Fruit fly (Drosophila melanogaster): ENCODE data around the gene CG9173.

DNA sequence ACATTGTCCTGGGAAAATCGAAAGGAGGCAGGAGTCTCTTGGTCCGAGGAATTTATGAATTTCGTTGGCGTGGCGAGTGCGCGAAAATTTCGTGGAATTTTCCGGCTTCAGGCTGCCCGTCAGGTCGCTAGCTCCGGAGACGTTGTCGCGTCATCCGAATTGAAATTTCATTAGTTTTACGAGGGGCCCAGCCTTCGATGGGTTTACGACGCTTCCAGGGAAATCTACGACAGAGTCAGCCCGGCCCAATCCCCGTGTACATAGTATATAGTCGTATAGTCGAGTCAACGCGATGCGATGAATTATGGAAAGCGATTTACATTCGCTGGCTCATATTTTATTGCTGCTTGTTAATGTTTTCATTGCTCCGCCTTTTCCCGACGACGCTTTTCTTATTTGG lies 18.7 kb downstream of the CG9173 start:
- TF ChIP-seq Ets98B (GFP tag; IDR thresholded peaks at IDR 0.05) (no peak), gl (tag; optimal IDR thresholded peaks at IDR 0.05) (no peak), Snoo (tag; optimal IDR thresholded peaks at IDR 0.05) (no peak), CG13204 (GFP tag; optimal IDR thresholded peaks at IDR 0.05) (no peak), CG10348 (GFP tag; IDR thresholded peaks at IDR 0.05) (no peak), D1 (tag; optimal IDR thresholded peaks at IDR 0.05) (no peak), Pif1B (GFP tag; optimal IDR thresholded peaks at IDR 0.05) (no peak), CG15710 (tag; optimal IDR thresholded peaks at IDR 0.05) (no peak)
